Fruit fly (Drosophila melanogaster) whole organism, prepupa: ENCODE results near the gene CG10481.

Source experiments
- Blimp-1 ChIP-seq: fragments of 200-800 bp; sonication (Bioruptor generic); optimal IDR thresholded peaks from 3 replicates; lab custom pipeline; 2017; ENCODE audit warnings: missing biosample characterization, missing genetic modification characterization, mild to moderate bottlenecking, moderate library complexity, missing genetic modification reagents
- CG10631 ChIP-seq: fragments of 200-800 bp; sonication (Bioruptor generic); optimal IDR thresholded peaks from 2 replicates; lab custom pipeline; 2016; ENCODE audit warnings: missing biosample characterization, missing genetic modification characterization
- CG11762 ChIP-seq: fragments of 200-800 bp; sonication (Bioruptor generic); optimal IDR thresholded peaks from 3 replicates; lab custom pipeline; 2016; ENCODE audit warnings: missing biosample characterization, missing genetic modification characterization; ENCODE audit not compliant: insufficient read depth
- CG11902 ChIP-seq: fragments of 200-800 bp; sonication (Bioruptor generic); optimal IDR thresholded peaks from 3 replicates; lab custom pipeline; 2016; ENCODE audit warnings: missing biosample characterization, missing genetic modification characterization
- CG15336 ChIP-seq: fragments of 200-800 bp; sonication (Bioruptor generic); IDR thresholded peaks from 2 replicates; pipeline ENCODE4 v1.3.6; 2022; ENCODE audit warnings: missing biosample characterization, missing genetic modification characterization
- CG1621 ChIP-seq: fragments of 200-800 bp; sonication (Bioruptor generic); optimal IDR thresholded peaks from 3 replicates; lab custom pipeline; 2018; ENCODE audit warnings: missing biosample characterization, mild to moderate bottlenecking, missing genetic modification characterization
- CG3032 ChIP-seq: fragments of 200-800 bp; optimal IDR thresholded peaks from 2 replicates; lab custom pipeline; 2019; ENCODE audit warnings: missing biosample characterization, mild to moderate bottlenecking, missing genetic modification characterization, moderate library complexity
- CG31627 ChIP-seq: fragments of 200-800 bp; sonication (Bioruptor generic); optimal IDR thresholded peaks from 3 replicates; lab custom pipeline; 2016; ENCODE audit warnings: missing biosample characterization, missing genetic modification characterization
- CG34406 ChIP-seq: fragments of 200-800 bp; sonication (Bioruptor generic); optimal IDR thresholded peaks from 3 replicates; lab custom pipeline; 2016; ENCODE audit warnings: missing biosample characterization, missing genetic modification characterization
- CG4318 ChIP-seq: fragments of 200-800 bp; sonication (Bioruptor generic); optimal IDR thresholded peaks from 3 replicates; lab custom pipeline; 2017; ENCODE audit warnings: missing biosample characterization, mild to moderate bottlenecking, missing genetic modification characterization
- CG6276 ChIP-seq: fragments of 200-800 bp; sonication (Bioruptor generic); optimal IDR thresholded peaks from 2 replicates; lab custom pipeline; 2017; ENCODE audit warnings: missing biosample characterization, mild to moderate bottlenecking, missing genetic modification characterization
- CG6808 ChIP-seq: fragments of 200-800 bp; sonication (Bioruptor generic); optimal IDR thresholded peaks from 3 replicates; lab custom pipeline; 2017; ENCODE audit warnings: missing biosample characterization, missing genetic modification characterization, mild to moderate bottlenecking, moderate library complexity, missing genetic modification reagents
- CG6854 ChIP-seq: fragments of 200-800 bp; sonication (Bioruptor generic); optimal IDR thresholded peaks from 2 replicates; lab custom pipeline; 2017; ENCODE audit warnings: missing biosample characterization, mild to moderate bottlenecking, missing genetic modification characterization
- CG7368 ChIP-seq: fragments of 200-800 bp; sonication (Bioruptor generic); optimal IDR thresholded peaks from 3 replicates; lab custom pipeline; 2016; ENCODE audit warnings: missing biosample characterization, missing genetic modification characterization
- CG9139 ChIP-seq: fragments of 200-800 bp; sonication (Bioruptor generic); optimal IDR thresholded peaks from 3 replicates; lab custom pipeline; 2017; ENCODE audit warnings: missing biosample characterization, mild to moderate bottlenecking, missing genetic modification characterization
- Eip78C ChIP-seq: fragments of 200-800 bp; sonication (Bioruptor generic); peaks from one replicate; lab custom pipeline; 2016; ENCODE audit warnings: missing biosample characterization, missing genetic modification characterization
- Eip93F ChIP-seq: fragments of 200-800 bp; sonication (Bioruptor generic); optimal IDR thresholded peaks from 2 replicates; lab custom pipeline; 2016; ENCODE audit warnings: missing biosample characterization, mild to moderate bottlenecking, missing genetic modification characterization
- Ets21C ChIP-seq: fragments of 200-800 bp; sonication (Bioruptor generic); optimal IDR thresholded peaks from 3 replicates; lab custom pipeline; 2016; ENCODE audit warnings: missing biosample characterization, missing genetic modification characterization
- Ets96B ChIP-seq: fragments of 200-800 bp; optimal IDR thresholded peaks from 2 replicates; lab custom pipeline; 2019; ENCODE audit warnings: missing biosample characterization, mild to moderate bottlenecking, missing genetic modification characterization, moderate library complexity
- Gug ChIP-seq: fragments of 200-800 bp; sonication (Bioruptor generic); IDR thresholded peaks from 2 replicates; pipeline ENCODE4 v1.3.6; 2022; ENCODE audit warnings: missing biosample characterization, missing genetic modification characterization
- Hr38 ChIP-seq: sonication (Bioruptor generic); optimal IDR thresholded peaks from 2 replicates; lab custom pipeline; 2016; ENCODE audit warnings: missing biosample characterization, missing genetic modification characterization
- Hr4 ChIP-seq: fragments of 200-800 bp; sonication (Bioruptor generic); optimal IDR thresholded peaks from 3 replicates; lab custom pipeline; 2016; ENCODE audit warnings: missing biosample characterization, missing genetic modification characterization
- OdsH ChIP-seq: fragments of 200-800 bp; sonication (Bioruptor generic); optimal IDR thresholded peaks from 3 replicates; lab custom pipeline; 2016; ENCODE audit warnings: missing biosample characterization, missing genetic modification characterization
- Smox ChIP-seq: fragments of 200-800 bp; sonication (Bioruptor generic); optimal IDR thresholded peaks from 3 replicates; lab custom pipeline; 2016; ENCODE audit warnings: missing biosample characterization, missing genetic modification characterization
- Sox102F ChIP-seq: fragments of 200-800 bp; sonication (Bioruptor generic); optimal IDR thresholded peaks from 2 replicates; lab custom pipeline; 2016; ENCODE audit warnings: missing biosample characterization, mild to moderate bottlenecking, missing genetic modification characterization
- Sox14 ChIP-seq: fragments of 200-800 bp; sonication (Bioruptor generic); optimal IDR thresholded peaks from 3 replicates; lab custom pipeline; 2016; ENCODE audit warnings: missing biosample characterization, missing genetic modification characterization
- achi ChIP-seq: fragments of 200-800 bp; sonication (Bioruptor generic); optimal IDR thresholded peaks from 3 replicates; lab custom pipeline; 2016; ENCODE audit warnings: missing biosample characterization, missing genetic modification characterization
- acj6 ChIP-seq: fragments of 200-800 bp; sonication (Bioruptor generic); optimal IDR thresholded peaks from 3 replicates; lab custom pipeline; 2016; ENCODE audit warnings: missing biosample characterization, missing genetic modification characterization
- dac ChIP-seq: fragments of 200-800 bp; sonication (Bioruptor generic); optimal IDR thresholded peaks from 2 replicates; lab custom pipeline; 2017; ENCODE audit warnings: missing biosample characterization, mild to moderate bottlenecking, missing genetic modification characterization
- eg ChIP-seq: fragments of 200-800 bp; sonication (Bioruptor generic); IDR thresholded peaks from 3 replicates; pipeline ENCODE4 v1.3.6; 2022; ENCODE audit warnings: missing biosample characterization, missing genetic modification characterization
- fd59A ChIP-seq: fragments of 200-800 bp; sonication (Bioruptor generic); optimal IDR thresholded peaks from 2 replicates; lab custom pipeline; 2017; ENCODE audit warnings: missing biosample characterization, mild to moderate bottlenecking, missing genetic modification characterization, missing genetic modification reagents
- fkh ChIP-seq: fragments of 200-800 bp; sonication (Bioruptor generic); optimal IDR thresholded peaks from 3 replicates; lab custom pipeline; 2017; ENCODE audit warnings: missing biosample characterization, mild to moderate bottlenecking, missing genetic modification characterization, moderate library complexity
- lz ChIP-seq: fragments of 200-800 bp; sonication (Bioruptor generic); optimal IDR thresholded peaks from 3 replicates; lab custom pipeline; 2016; ENCODE audit warnings: missing biosample characterization, missing genetic modification characterization
- net ChIP-seq: fragments of 200-800 bp; sonication (Bioruptor generic); optimal IDR thresholded peaks from 3 replicates; lab custom pipeline; 2016; ENCODE audit warnings: missing biosample characterization, missing genetic modification characterization
- pdm3 ChIP-seq: fragments of 200-800 bp; sonication (Bioruptor generic); optimal IDR thresholded peaks from 3 replicates; lab custom pipeline; 2016; ENCODE audit warnings: missing biosample characterization, missing genetic modification characterization
- spab ChIP-seq: fragments of 200-800 bp; sonication (Bioruptor generic); optimal IDR thresholded peaks from 2 replicates; lab custom pipeline; 2017; ENCODE audit warnings: missing biosample characterization, mild to moderate bottlenecking, missing genetic modification characterization, missing genetic modification reagents
- ss ChIP-seq, 2 experiments: fragments of 200-800 bp; sonication (Bioruptor generic); optimal IDR thresholded peaks; 2 replicates in 1 of 2; 3 replicates in 1 of 2; lab custom pipeline; 2017 to 2018; ENCODE audit warnings: mild to moderate bottlenecking in 2 of 2, missing biosample characterization in 2 of 2, missing genetic modification characterization in 2 of 2, moderate library complexity in 1 of 2
- svp ChIP-seq: fragments of 200-800 bp; sonication (Bioruptor generic); peaks from one replicate; lab custom pipeline; 2016; ENCODE audit warnings: missing biosample characterization, missing genetic modification characterization
- vri ChIP-seq: fragments of 200-800 bp; sonication (Bioruptor generic); optimal IDR thresholded peaks from 3 replicates; lab custom pipeline; 2016; ENCODE audit warnings: missing biosample characterization, mild to moderate bottlenecking, missing genetic modification characterization

The CG10481 gene

dm6 chr2L:19865539-19866068 lies 26.7 kb downstream of the CG10481 start (continued):
- TF ChIP-seq acj6 (peak; percentile 91), fkh (GFP tag; lab: Kevin White, UChicago) (peak; percentile 41), CG34406 (peak; percentile 85), net (GFP tag; lab: Kevin White, UChicago) (peak; percentile 91), Sox14 (GFP tag; lab: Kevin White, UChicago) (peak; percentile 91), Eip93F (GFP tag; lab: Kevin White, UChicago) (peak; percentile 32), CG6854 (GFP tag; lab: Kevin White, UChicago) (peak; percentile 46), eg (GFP tag; lab: Robert Waterston, UW) (peak; percentile 94), spab (GFP tag; lab: Kevin White, UChicago) (peak; percentile 68), achi (GFP tag; lab: Kevin White, UChicago) (peak; percentile 89), pdm3 (GFP tag; lab: Kevin White, UChicago) (peak; percentile 88), CG7368 (GFP tag; lab: Kevin White, UChicago) (peak; percentile 66), CG11762 (GFP tag; lab: Kevin White, UChicago) (peak; percentile 69), Smox (GFP tag; lab: Kevin White, UChicago) (peak; percentile 88)

dm6 chr2L:19859746-19860145 lies 32.6 kb downstream of the CG10481 start:
- TF ChIP-seq OdsH (GFP tag; lab: Kevin White, UChicago) (no peak), Hr4 (GFP tag; lab: Kevin White, UChicago) (no peak), eg (GFP tag; lab: Robert Waterston, UW) (no peak), Gug (no peak), Sox14 (GFP tag; lab: Kevin White, UChicago) (no peak), CG9139 (GFP tag; lab: Kevin White, UChicago) (no peak), CG34406 (no peak), CG6808 (GFP tag; lab: Kevin White, UChicago) (no peak), CG1621 (tag; lab: Kevin White, UChicago) (no peak), Hr38 (GFP tag; lab: Kevin White, UChicago) (no peak), CG31627 (GFP tag; lab: Kevin White, UChicago) (no peak)

- no peak for TF ChIP-seq CG10631 (GFP tag; lab: Kevin White, UChicago)
- TF ChIP-seq dac (GFP tag; lab: Kevin White, UChicago), result no peak
- no peak for TF ChIP-seq CG4318 (GFP tag; lab: Kevin White, UChicago)
- TF ChIP-seq, all 60 proteins: peak for 0
Measured at dm6 chr2L:19855235-19855634, 37.1 kb downstream of the CG10481 start.

dm6 chr2L:19850928-19851327 lies 41.4 kb downstream of the CG10481 start:
- no peak for TF ChIP-seq Gug
- peak; percentile 50 for TF ChIP-seq svp (GFP tag; lab: Kevin White, UChicago)
- TF ChIP-seq Ets96B (tag; lab: Kevin White, UChicago), result no peak

dm6 chr2L:19849741-19850140 lies 42.6 kb downstream of the CG10481 start:
- no peak for TF ChIP-seq CG15336 (GFP tag; lab: Robert Waterston, UW)
- TF ChIP-seq CG3032 (tag; lab: Kevin White, UChicago), result no peak
- no peak for TF ChIP-seq CG7368 (GFP tag; lab: Kevin White, UChicago)
- no peak for TF ChIP-seq Ets21C (GFP tag; lab: Kevin White, UChicago)
- no peak for TF ChIP-seq Eip78C (GFP tag; lab: Kevin White, UChicago)
- no peak for TF ChIP-seq OdsH (GFP tag; lab: Kevin White, UChicago)
- TF ChIP-seq CG9139 (GFP tag; lab: Kevin White, UChicago), result no peak
- TF ChIP-seq CG6276 (GFP tag; lab: Kevin White, UChicago), result no peak
- no peak for TF ChIP-seq ss (GFP tag; optimal IDR thresholded peaks at IDR 0.05; lab: Kevin White, UChicago)
- TF ChIP-seq CG1621 (tag; lab: Kevin White, UChicago), result no peak
- TF ChIP-seq CG11902 (GFP tag; lab: Kevin White, UChicago), result no peak
- no peak for TF ChIP-seq fd59A (GFP tag; lab: Kevin White, UChicago)
- no peak for TF ChIP-seq vri
- TF ChIP-seq Sox102F (GFP tag; lab: Kevin White, UChicago), result no peak
- TF ChIP-seq lz (GFP tag; lab: Kevin White, UChicago), result no peak
- no peak for TF ChIP-seq Blimp-1 (GFP tag; lab: Kevin White, UChicago)
- no peak for TF ChIP-seq achi (GFP tag; lab: Kevin White, UChicago)
